Worm (Caenorhabditis elegans) whole organism, late embryonic: ENCODE data around the gene lpd-9.

Source experiments
- F13H6.1 ChIP-seq: sonication (generic microtip); optimal IDR thresholded peaks from 2 replicates; lab custom pipeline; 2016; ENCODE audit warnings: missing genetic modification characterization, missing compliant biosample characterization
- Y22D7AL.16 ChIP-seq: sonication (generic microtip); optimal IDR thresholded peaks from 2 replicates; lab custom pipeline; 2016; ENCODE audit warnings: missing genetic modification characterization, missing compliant biosample characterization
- ama-1 ChIP-seq: fragments of 150-350 bp; optimal IDR thresholded peaks from 2 replicates; lab custom pipeline; 2014
- ceh-18 ChIP-seq: sonication (generic microtip); optimal IDR thresholded peaks from 2 replicates; lab custom pipeline; 2016; ENCODE audit warnings: missing genetic modification characterization, missing compliant biosample characterization
- ceh-34 ChIP-seq: sonication (generic microtip); optimal IDR thresholded peaks from 2 replicates; lab custom pipeline; 2016; ENCODE audit warnings: mild to moderate bottlenecking, missing genetic modification characterization, missing compliant biosample characterization
- ceh-45 ChIP-seq: fragments of 200-800 bp; sonication (Bioruptor generic); IDR thresholded peaks from 2 replicates; pipeline ENCODE4 v1.3.6; 2022; ENCODE audit warnings: missing genetic modification reagents, missing genetic modification characterization, missing compliant biosample characterization
- ceh-6 ChIP-seq: fragments of 200-800 bp; sonication (Bioruptor generic); optimal IDR thresholded peaks from 2 replicates; lab custom pipeline; 2018; ENCODE audit warnings: mild to moderate bottlenecking, missing genetic modification characterization, missing compliant biosample characterization
- nfya-1 ChIP-seq: sonication (generic microtip); optimal IDR thresholded peaks from 2 replicates; lab custom pipeline; 2017; ENCODE audit warnings: missing genetic modification characterization, mild to moderate bottlenecking, missing compliant biosample characterization, antibody characterized with exemption, moderate library complexity
- pax-1 ChIP-seq: fragments of 150-350 bp; optimal IDR thresholded peaks from 2 replicates; lab custom pipeline; 2014; ENCODE audit warnings: missing biosample characterization, missing genetic modification characterization
- rnt-1 ChIP-seq: sonication (generic microtip); optimal IDR thresholded peaks from 2 replicates; lab custom pipeline; 2016; ENCODE audit warnings: missing genetic modification characterization, missing compliant biosample characterization
- ttx-3 ChIP-seq: sonication (generic microtip); optimal IDR thresholded peaks from 2 replicates; lab custom pipeline; 2016; ENCODE audit warnings: missing genetic modification reagents, missing genetic modification characterization, missing compliant biosample characterization
- zip-5 ChIP-seq: sonication (generic microtip); optimal IDR thresholded peaks from 2 replicates; lab custom pipeline; 2016; ENCODE audit warnings: missing genetic modification characterization, missing compliant biosample characterization

- TF ChIP-seq zip-5 (no peak), Y22D7AL.16 (no peak), ttx-3 (tag; lab: Kevin White, UChicago) (no peak), ceh-45 (GFP tag; lab: Robert Waterston, UW) (no peak), rnt-1 (tag; lab: Kevin White, UChicago) (no peak), nfya-1 (no peak), ceh-6 (GFP tag; lab: Kevin White, UChicago) (no peak), F13H6.1 (tag; lab: Kevin White, UChicago) (no peak), pax-1 (tag; lab: Kevin White, UChicago) (no peak), ceh-34 (tag; lab: Kevin White, UChicago) (no peak), ceh-18 (tag; lab: Kevin White, UChicago) (no peak), ama-1 (lab: Kevin White, UChicago) (no peak)
Observed at ce11 chrV:10529600-10529999, 49.5 kb upstream of the lpd-9 start.
